Worm (Caenorhabditis elegans) whole organism, late embryonic: Measurements from ENCODE around the gene T07G12.3.

Experiments
- C08G9.2 ChIP-seq: sonication (generic microtip); optimal IDR thresholded peaks from 2 replicates; lab custom pipeline; 2016; ENCODE audit warnings: mild to moderate bottlenecking, missing genetic modification characterization, moderate library complexity, missing compliant biosample characterization
- ceh-14 ChIP-seq: sonication (generic microtip); optimal IDR thresholded peaks from 2 replicates; lab custom pipeline; 2016; ENCODE audit warnings: missing genotype, missing genetic modification characterization, missing compliant biosample characterization
- hlh-30 ChIP-seq: sonication (generic microtip); optimal IDR thresholded peaks from 2 replicates; lab custom pipeline; 2017; ENCODE audit warnings: antibody characterized with exemption, missing genetic modification characterization, missing compliant biosample characterization; ENCODE audit not compliant: insufficient read depth
- nhr-11 ChIP-seq: fragments of 150-350 bp; optimal IDR thresholded peaks from 2 replicates; lab custom pipeline; 2014; ENCODE audit warnings: missing biosample characterization, missing genetic modification characterization
- npax-4 ChIP-seq: sonication (generic microtip); optimal IDR thresholded peaks from 2 replicates; lab custom pipeline; 2016; ENCODE audit warnings: missing genetic modification characterization, missing compliant biosample characterization
- pqm-1 ChIP-seq: sonication (generic microtip); optimal IDR thresholded peaks from 2 replicates; lab custom pipeline; 2016; ENCODE audit warnings: missing genetic modification characterization, missing compliant biosample characterization

DNA sequence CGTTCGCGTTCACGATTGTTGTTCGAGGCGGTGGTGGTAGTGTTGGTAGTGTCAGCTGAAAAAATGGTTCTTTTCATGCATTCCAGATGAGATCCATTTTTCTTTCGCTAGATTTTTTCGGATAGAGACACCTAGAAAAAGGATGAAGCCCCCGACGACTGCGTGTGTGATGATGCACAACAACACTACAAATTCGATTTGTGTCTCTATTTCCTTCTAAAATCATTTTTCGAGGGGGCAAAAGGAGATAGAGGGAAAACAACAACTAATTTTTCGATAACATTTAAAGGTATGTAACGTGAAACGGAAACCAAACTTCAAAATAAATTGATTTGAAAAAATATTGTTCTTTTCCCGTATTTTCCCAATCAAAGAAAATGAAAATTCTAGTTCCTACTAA lies 33.3 kb upstream of the T07G12.3 start:
- TF ChIP-seq C08G9.2 (tag; lab: Kevin White, UChicago) (no peak), ceh-14 (tag; lab: Kevin White, UChicago) (no peak), pqm-1 (no peak), hlh-30 (tag; lab: Kevin White, UChicago) (no peak), nhr-11 (no peak), npax-4 (tag; lab: Kevin White, UChicago) (no peak)
